Fruit fly (Drosophila melanogaster) whole organism, embryonic: Measurements from ENCODE around the gene odd.

Experiments used
- Abd-B ChIP-seq: fragments of 200-800 bp; sonication (Bioruptor generic); optimal IDR thresholded peaks from 2 replicates; lab custom pipeline; 2018; ENCODE audit warnings: missing biosample characterization, mild to moderate bottlenecking, missing genetic modification characterization, moderate library complexity
- Adf1 ChIP-seq: fragments of 200-800 bp; sonication (Bioruptor generic); IDR thresholded peaks from 2 replicates; pipeline ENCODE4 v1.3.6; 2022; ENCODE audit warnings: missing biosample characterization, missing genetic modification characterization
- Awh ChIP-seq: fragments of 200-800 bp; sonication (Bioruptor generic); IDR thresholded peaks from 2 replicates; pipeline ENCODE4, ENCODE4 v1.3.6; 2022; ENCODE audit warnings: missing biosample characterization, missing genetic modification characterization
- Blimp-1 ChIP-seq: fragments of 200-800 bp; sonication (Bioruptor generic); optimal IDR thresholded peaks from 3 replicates; lab custom pipeline; 2018; ENCODE audit warnings: missing biosample characterization, missing genetic modification characterization, mild to moderate bottlenecking, moderate library complexity, missing genetic modification reagents
- CG11247 ChIP-seq: fragments of 200-800 bp; sonication (Bioruptor generic); IDR thresholded peaks from 2 replicates; pipeline ENCODE4 v1.3.6; 2022; ENCODE audit warnings: missing biosample characterization, missing genetic modification characterization
- CG11695 ChIP-seq: fragments of 200-800 bp; sonication (Bioruptor generic); IDR thresholded peaks from 3 replicates; pipeline ENCODE4 v1.3.6; 2022; ENCODE audit warnings: missing biosample characterization, missing genetic modification characterization
- CG12155 ChIP-seq: fragments of 200-800 bp; sonication (Bioruptor generic); optimal IDR thresholded peaks from 3 replicates; lab custom pipeline; 2016; ENCODE audit warnings: missing biosample characterization, missing genetic modification characterization
- CG14667 ChIP-seq: fragments of 200-800 bp; sonication (Bioruptor generic); IDR thresholded peaks from 2 replicates; pipeline ENCODE4 v1.3.6; 2022; ENCODE audit warnings: missing biosample characterization, missing genetic modification characterization
- CG15514 ChIP-seq: fragments of 200-800 bp; sonication (Bioruptor generic); optimal IDR thresholded peaks from 3 replicates; lab custom pipeline; 2017; ENCODE audit warnings: missing biosample characterization, missing genetic modification characterization, mild to moderate bottlenecking, moderate library complexity, missing genetic modification reagents
- CG1647 ChIP-seq: fragments of 200-800 bp; sonication (Bioruptor generic); optimal IDR thresholded peaks from 3 replicates; lab custom pipeline; 2016; ENCODE audit warnings: missing biosample characterization, missing genetic modification characterization
- CG3995 ChIP-seq: fragments of 200-800 bp; sonication (Bioruptor generic); optimal IDR thresholded peaks from 3 replicates; lab custom pipeline; 2016; ENCODE audit warnings: missing biosample characterization, missing genetic modification characterization
- CG5953 ChIP-seq: fragments of 200-800 bp; sonication (Bioruptor generic); IDR thresholded peaks from 2 replicates; pipeline ENCODE4 v1.3.6; 2022; ENCODE audit warnings: missing biosample characterization, missing genetic modification characterization
- CG6254 ChIP-seq: fragments of 200-800 bp; sonication (Bioruptor generic); optimal IDR thresholded peaks from 3 replicates; lab custom pipeline; 2017; ENCODE audit warnings: mild to moderate bottlenecking, missing biosample characterization, missing genetic modification reagents, missing genetic modification characterization
- CG7556 ChIP-seq: fragments of 200-800 bp; sonication (Bioruptor generic); optimal IDR thresholded peaks from 2 replicates; lab custom pipeline; 2017; ENCODE audit warnings: missing biosample characterization, mild to moderate bottlenecking, missing genetic modification characterization
- CG7745 ChIP-seq: fragments of 200-800 bp; sonication (Bioruptor generic); optimal IDR thresholded peaks from 2 replicates; lab custom pipeline; 2018; ENCODE audit warnings: missing biosample characterization, mild to moderate bottlenecking, missing genetic modification characterization, moderate library complexity
- CG8359 ChIP-seq: fragments of 200-800 bp; sonication (Bioruptor generic); optimal IDR thresholded peaks from 2 replicates; lab custom pipeline; 2017; ENCODE audit warnings: missing biosample characterization, mild to moderate bottlenecking, missing genetic modification characterization, borderline replicate concordance
- CG9215 ChIP-seq: fragments of 200-800 bp; sonication (Bioruptor generic); IDR thresholded peaks from 2 replicates; pipeline ENCODE4 v1.3.6; 2022; ENCODE audit warnings: missing biosample characterization, missing genetic modification characterization
- CG9797 ChIP-seq: fragments of 200-800 bp; sonication (Bioruptor generic); optimal IDR thresholded peaks from 3 replicates; lab custom pipeline; 2018; ENCODE audit warnings: missing biosample characterization, mild to moderate bottlenecking, missing genetic modification characterization
- D ChIP-seq, 2 experiments: fragments of 200-800 bp in 1 of 2; fragments of >200 bp in 1 of 2; sonication (Bioruptor generic) in 1 of 2; optimal IDR thresholded peaks; 2 replicates in 1 of 2; 3 replicates in 1 of 2; lab custom pipeline; 2017; ENCODE audit warnings: mild to moderate bottlenecking in 1 of 2, missing biosample characterization in 1 of 2, missing genetic modification characterization in 1 of 2, missing genetic modification reagents in 1 of 2
- E2f1 ChIP-seq: fragments of 200-800 bp; sonication (Bioruptor generic); IDR thresholded peaks from 2 replicates; pipeline ENCODE4 v1.3.6; 2022; ENCODE audit warnings: missing biosample characterization, missing genetic modification characterization
- Hr51 ChIP-seq, 2 experiments: fragments of 200-800 bp; sonication (Bioruptor generic); optimal IDR thresholded peaks; 2 replicates in 1 of 2; 3 replicates in 1 of 2; lab custom pipeline; 2016 to 2018; ENCODE audit warnings: missing biosample characterization in 2 of 2, missing genetic modification characterization in 2 of 2, mild to moderate bottlenecking in 1 of 2, moderate library complexity in 1 of 2
- Med ChIP-seq: fragments of 200-800 bp; sonication (Bioruptor generic); peaks from one replicate; lab custom pipeline; 2016; ENCODE audit warnings: missing biosample characterization, missing genetic modification characterization, mild to moderate bottlenecking, inconsistent platforms, moderate library complexity
- Ravus ChIP-seq: fragments of 200-800 bp; sonication (Bioruptor generic); IDR thresholded peaks from 2 replicates; pipeline ENCODE4 v1.3.6; 2022; ENCODE audit warnings: missing biosample characterization, missing genetic modification characterization
- Side ChIP-seq: fragments of 200-800 bp; sonication (Bioruptor generic); optimal IDR thresholded peaks from 2 replicates; lab custom pipeline; 2016; ENCODE audit warnings: missing biosample characterization, missing genetic modification characterization
- Sin3A ChIP-seq: fragments of >200 bp; optimal IDR thresholded peaks from 2 replicates; lab custom pipeline; 2018
- Spps ChIP-seq: fragments of 200-800 bp; sonication (Bioruptor generic); optimal IDR thresholded peaks from 2 replicates; lab custom pipeline; 2018; ENCODE audit warnings: missing biosample characterization, mild to moderate bottlenecking, missing genetic modification characterization
- Tbp ChIP-seq: fragments of >200 bp; optimal IDR thresholded peaks from 2 replicates; lab custom pipeline; 2018; ENCODE audit warnings: missing biosample characterization, missing genetic modification characterization
- Trl ChIP-seq, 3 experiments: fragments of >200 bp in 2 of 3; fragments of 200-800 bp in 1 of 3; sonication (Bioruptor generic) in 1 of 3; optimal IDR thresholded peaks; 2 replicates in 1 of 3; 3 replicates in 2 of 3; lab custom pipeline; 2016 to 2017; ENCODE audit warnings: missing biosample characterization in 1 of 3, missing genetic modification characterization in 1 of 3
- Xrp1 ChIP-seq: fragments of 200-800 bp; sonication (Bioruptor generic); IDR thresholded peaks from 2 replicates; pipeline ENCODE4 v1.3.6; 2022; ENCODE audit warnings: missing biosample characterization, missing genetic modification characterization
- abd-A ChIP-seq: fragments of 200-800 bp; sonication (Bioruptor generic); optimal IDR thresholded peaks from 3 replicates; lab custom pipeline; 2019; ENCODE audit warnings: missing biosample characterization, mild to moderate bottlenecking, missing genetic modification characterization, moderate library complexity
- cad ChIP-seq: fragments of >200 bp; optimal IDR thresholded peaks from 2 replicates; lab custom pipeline; 2017; ENCODE audit warnings: missing biosample characterization, missing genetic modification characterization
- chm ChIP-seq: fragments of 200-800 bp; sonication (Bioruptor generic); IDR thresholded peaks from 2 replicates; pipeline ENCODE4 v1.3.6; 2022; ENCODE audit warnings: missing biosample characterization, missing genetic modification characterization
- dmrt99B ChIP-seq: fragments of 200-800 bp; sonication (Bioruptor generic); optimal IDR thresholded peaks from 2 replicates; lab custom pipeline; 2018; ENCODE audit warnings: missing biosample characterization, mild to moderate bottlenecking, missing genetic modification characterization, moderate library complexity
- esg ChIP-seq: fragments of 200-800 bp; sonication (Bioruptor generic); conservative IDR thresholded peaks from 2 replicates; pipeline ENCODE4 v1.3.6; 2022; ENCODE audit warnings: missing biosample characterization, missing genetic modification characterization
- eve ChIP-seq, 2 experiments: fragments of >200 bp; optimal IDR thresholded peaks; 2 replicates each; lab custom pipeline; 2017; ENCODE audit warnings: missing biosample characterization in 2 of 2, missing genetic modification characterization in 2 of 2
- fd96Cb ChIP-seq: fragments of 200-800 bp; sonication (Bioruptor generic); optimal IDR thresholded peaks from 2 replicates; lab custom pipeline; 2018; ENCODE audit warnings: missing biosample characterization, mild to moderate bottlenecking, missing genetic modification characterization, moderate library complexity
- hkb ChIP-seq, 2 experiments: fragments of 200-800 bp in 1 of 2; fragments of >200 bp in 1 of 2; sonication (Bioruptor generic) in 1 of 2; IDR thresholded peaks in 1 of 2; optimal IDR thresholded peaks in 1 of 2; 2 replicates each; pipeline versions ENCODE4 v1.3.6 to Lab custom; 2017 to 2022; ENCODE audit warnings: missing biosample characterization in 1 of 2, missing genetic modification characterization in 1 of 2
- jing ChIP-seq: fragments of 200-800 bp; sonication (Bioruptor generic); optimal IDR thresholded peaks from 2 replicates; lab custom pipeline; 2018; ENCODE audit warnings: missing biosample characterization, mild to moderate bottlenecking, missing genetic modification characterization
- jumu ChIP-seq: fragments of 200-800 bp; sonication (Bioruptor generic); optimal IDR thresholded peaks from 3 replicates; lab custom pipeline; 2016; ENCODE audit warnings: missing biosample characterization, missing genetic modification characterization
- lov ChIP-seq, 2 experiments: fragments of 200-800 bp in 1 of 2; fragments of >200 bp in 1 of 2; sonication (Bioruptor generic) in 1 of 2; IDR thresholded peaks in 1 of 2; optimal IDR thresholded peaks in 1 of 2; 2 replicates in 1 of 2; 3 replicates in 1 of 2; pipeline versions ENCODE4 v1.3.6 to Lab custom; 2017 to 2022; ENCODE audit warnings: missing biosample characterization in 1 of 2, missing genetic modification characterization in 1 of 2
- mam ChIP-seq: fragments of 200-800 bp; sonication (Bioruptor generic); optimal IDR thresholded peaks from 3 replicates; lab custom pipeline; 2016; ENCODE audit warnings: missing biosample characterization, missing genetic modification characterization
- odd ChIP-seq: fragments of 200-800 bp; sonication (Bioruptor generic); optimal IDR thresholded peaks from 2 replicates; lab custom pipeline; 2017; ENCODE audit warnings: missing biosample characterization, mild to moderate bottlenecking, missing genetic modification characterization
- onecut ChIP-seq: fragments of 200-800 bp; sonication (Bioruptor generic); IDR thresholded peaks from 2 replicates; pipeline ENCODE4 v1.3.6; 2022; ENCODE audit warnings: missing biosample characterization, missing genetic modification characterization
- pho ChIP-seq: fragments of 200-800 bp; sonication (Bioruptor generic); optimal IDR thresholded peaks from 2 replicates; lab custom pipeline; 2016; ENCODE audit warnings: missing biosample characterization, missing genetic modification characterization
- pros ChIP-seq: fragments of 200-800 bp; sonication (Bioruptor generic); optimal IDR thresholded peaks from 3 replicates; lab custom pipeline; 2019; ENCODE audit warnings: missing biosample characterization, mild to moderate bottlenecking, missing genetic modification characterization, moderate library complexity
- seq ChIP-seq: fragments of 200-800 bp; sonication (Bioruptor generic); IDR thresholded peaks from 2 replicates; pipeline ENCODE4 v1.3.6; 2022; ENCODE audit warnings: missing biosample characterization, missing genetic modification characterization
- sob ChIP-seq: fragments of 200-800 bp; sonication (Bioruptor generic); IDR thresholded peaks from 2 replicates; pipeline ENCODE4 v1.3.6; 2022; ENCODE audit warnings: missing biosample characterization, missing genetic modification characterization
- zfh2 ChIP-seq: fragments of 200-800 bp; sonication (Bioruptor generic); optimal IDR thresholded peaks from 2 replicates; lab custom pipeline; 2016; ENCODE audit warnings: missing biosample characterization, missing genetic modification characterization

The odd gene

DNA sequence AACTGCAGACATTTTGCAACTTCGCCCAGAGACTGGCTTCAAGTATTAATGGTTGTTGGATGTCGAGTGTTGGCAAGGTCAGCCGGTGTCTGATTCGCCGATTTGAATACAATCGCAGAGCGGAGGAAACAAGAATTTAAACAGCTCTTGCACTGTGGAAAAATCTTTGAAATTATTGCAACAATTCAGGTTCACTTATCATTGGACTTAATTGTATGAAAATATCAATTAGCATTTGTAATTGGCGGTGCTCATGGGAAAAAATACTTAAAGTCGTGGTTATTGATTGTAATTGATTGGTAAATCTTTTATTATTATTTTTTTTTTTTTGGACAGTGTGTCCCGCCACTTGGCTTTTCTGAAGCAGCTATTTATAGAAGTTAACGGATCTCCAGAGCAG is 22.9 kb upstream of the odd start (continued):
- TF ChIP-seq pho (GFP tag; lab: Kevin White, UChicago): peak; percentile 37
- no peak for TF ChIP-seq CG14667 (GFP tag; lab: Robert Waterston, UW)
- TF ChIP-seq CG11247 (GFP tag; lab: Robert Waterston, UW): peak; percentile 40; the same call in 1 of the 2 replicates
- TF ChIP-seq E2f1 (GFP tag; lab: Robert Waterston, UW): peak; percentile 34; the same call in 1 of the 2 replicates
- no peak for TF ChIP-seq CG1647 (GFP tag; lab: Kevin White, UChicago)
- TF ChIP-seq CG8359: no peak
- peak; percentile 18 for TF ChIP-seq Blimp-1 (GFP tag; lab: Kevin White, UChicago)
- peak; percentile 66 for TF ChIP-seq CG9215 (GFP tag; lab: Robert Waterston, UW)
- peak in 1 of 2 experiments; percentile 11 for TF ChIP-seq Hr51 (GFP tag; optimal IDR thresholded peaks at IDR 0.05; lab: Kevin White, UChicago)
- TF ChIP-seq CG6254 (GFP tag; lab: Kevin White, UChicago): no peak
- no peak for TF ChIP-seq chm (GFP tag; lab: Robert Waterston, UW)
- peak; percentile 47 for TF ChIP-seq mam (GFP tag; lab: Kevin White, UChicago)
- peak; percentile 23 for TF ChIP-seq CG12155 (GFP tag; lab: Kevin White, UChicago)
- TF ChIP-seq Abd-B (GFP tag; lab: Kevin White, UChicago): no peak
- peak; percentile 38 for TF ChIP-seq odd
- TF ChIP-seq CG11695 (GFP tag; lab: Robert Waterston, UW): peak; percentile 65; the same call in 2 of the 3 replicates
- TF ChIP-seq Adf1: peak; percentile 44
- no peak; the same call in 1 of the 2 replicates for TF ChIP-seq Ravus
- TF ChIP-seq hkb (optimal IDR thresholded peaks at IDR 0.05; lab: Kevin White, UChicago): no peak
- 0 out of 2 replicates have a peak, but pooled peaks have one; percentile 34 for TF ChIP-seq hkb (GFP tag; IDR thresholded peaks at IDR 0.05; lab: Robert Waterston, UW)

DNA sequence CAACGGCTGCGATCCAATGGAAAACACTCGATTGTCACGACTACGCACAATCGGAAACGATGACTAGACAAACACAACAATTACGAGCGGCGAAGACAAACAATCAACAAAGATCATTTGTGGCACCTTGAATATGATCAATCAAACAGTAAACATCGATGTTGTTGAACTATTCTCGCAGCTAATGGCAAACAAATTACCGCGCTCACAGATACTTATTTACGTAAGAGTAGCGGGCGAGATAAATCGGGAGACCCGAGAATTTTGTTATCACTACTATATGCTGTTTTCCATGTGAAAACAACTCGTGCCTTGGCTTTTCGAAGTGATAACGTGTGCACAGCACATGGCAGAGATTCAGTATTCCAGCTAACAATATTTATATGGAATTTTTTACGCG is 22.3 kb upstream of the odd start:
- TF ChIP-seq lov (optimal IDR thresholded peaks at IDR 0.05; lab: Kevin White, UChicago): no peak
- peak; percentile 75; the same call in 2 of the 3 replicates for TF ChIP-seq lov (GFP tag; IDR thresholded peaks at IDR 0.05; lab: Robert Waterston, UW)
- TF ChIP-seq esg (GFP tag; lab: Robert Waterston, UW): no peak
- no peak for TF ChIP-seq cad (GFP tag; lab: Kevin White, UChicago)
- peak in 1 of 2 experiments; percentile 90 for TF ChIP-seq eve (GFP tag; optimal IDR thresholded peaks at IDR 0.05; lab: Kevin White, UChicago)
- TF ChIP-seq CG3995: no peak
- peak; percentile 44 for TF ChIP-seq jing (GFP tag; lab: Kevin White, UChicago)
- peak; percentile 83 for TF ChIP-seq Awh (GFP tag; lab: Robert Waterston, UW)
- TF ChIP-seq CG7556 (GFP tag; lab: Kevin White, UChicago): peak; percentile 41
- TF ChIP-seq D (optimal IDR thresholded peaks at IDR 0.05; lab: Kevin White, UChicago): no peak
- peak; percentile 92 for TF ChIP-seq D (GFP tag; optimal IDR thresholded peaks at IDR 0.05; lab: Kevin White, UChicago)
- peak; percentile 81 for TF ChIP-seq Spps (tag; lab: Kevin White, UChicago)
- TF ChIP-seq zfh2: no peak
- TF ChIP-seq Tbp (GFP tag; lab: Kevin White, UChicago): no peak
- peak; percentile 80 for TF ChIP-seq jumu (GFP tag; lab: Kevin White, UChicago)
- TF ChIP-seq chm (GFP tag; lab: Robert Waterston, UW): peak; percentile 26; the same call in 1 of the 2 replicates
- TF ChIP-seq seq (GFP tag; lab: Robert Waterston, UW): peak; percentile 55; the same call in 1 of the 2 replicates
- TF ChIP-seq Side (GFP tag; lab: Kevin White, UChicago): peak; percentile 81
- peak; percentile 62 for TF ChIP-seq abd-A (tag; lab: Kevin White, UChicago)
- TF ChIP-seq CG7745 (tag; lab: Kevin White, UChicago): peak; percentile 66
- TF ChIP-seq Trl (optimal IDR thresholded peaks at IDR 0.05; lab: Kevin White, UChicago): no peak
- TF ChIP-seq Trl (GFP tag; optimal IDR thresholded peaks at IDR 0.05; lab: Kevin White, UChicago): peak; percentile 37
- TF ChIP-seq CG5953 (GFP tag; lab: Robert Waterston, UW): 0 out of 2 replicates have a peak, but pooled peaks have one; percentile 35
- peak; percentile 86 for TF ChIP-seq Med (GFP tag; lab: Kevin White, UChicago)
- TF ChIP-seq Sin3A (lab: Kevin White, UChicago): no peak
- peak; percentile 69 for TF ChIP-seq dmrt99B
- TF ChIP-seq onecut (GFP tag; lab: Robert Waterston, UW): no peak
- TF ChIP-seq CG15514 (GFP tag; lab: Kevin White, UChicago): peak; percentile 85
- TF ChIP-seq Xrp1 (GFP tag; lab: Robert Waterston, UW): peak; percentile 93
- peak; percentile 89 for TF ChIP-seq sob (GFP tag; lab: Robert Waterston, UW)
- no peak for TF ChIP-seq Abd-B (GFP tag; lab: Kevin White, UChicago)
- peak; percentile 37 for TF ChIP-seq fd96Cb (tag; lab: Kevin White, UChicago)
- TF ChIP-seq CG9797 (GFP tag; lab: Kevin White, UChicago): peak; percentile 44
- no peak for TF ChIP-seq pros (GFP tag; lab: Kevin White, UChicago)
